Fruit fly (Drosophila melanogaster): Measurements from ENCODE around the gene Act79B.
A peak's percentile ranks its signal among the peaks of the same experiment; 100 is the strongest.

Gene Act79B

dm6 chr3L:21953028-21954016 lies 31.7 kb upstream of the Act79B start:
- TF ChIP-seq br (GFP tag; optimal IDR thresholded peaks at IDR 0.05) = no peak
- TF ChIP-seq Dfd (GFP tag; optimal IDR thresholded peaks at IDR 0.05) = no peak
- no peak for TF ChIP-seq Hnf4 (GFP tag; optimal IDR thresholded peaks at IDR 0.05)
- TF ChIP-seq Mio (GFP tag; optimal IDR thresholded peaks at IDR 0.05) = no peak
- no peak for TF ChIP-seq CG9705 (GFP tag; optimal IDR thresholded peaks at IDR 0.05)
- TF ChIP-seq Abd-B (GFP tag; optimal IDR thresholded peaks at IDR 0.05) = no peak
- TF ChIP-seq fru (GFP tag; optimal IDR thresholded peaks at IDR 0.05) = no peak
- no peak for TF ChIP-seq brk (GFP tag; optimal IDR thresholded peaks at IDR 0.05)
- no peak for TF ChIP-seq N (GFP tag; optimal IDR thresholded peaks at IDR 0.05)
- no peak for TF ChIP-seq HLH106 (tag; optimal IDR thresholded peaks at IDR 0.05)
- no peak for TF ChIP-seq lola (GFP tag; optimal IDR thresholded peaks at IDR 0.05)

dm6 chr3L:21954474-21955321 lies 30.3 kb upstream of the Act79B start, which contains the start of gene CG7458:
TSS of gene CG7458 (plus strand) at chr3L:21955110.
- peak; percentile 5 for TF ChIP-seq ey (GFP tag; optimal IDR thresholded peaks at IDR 0.05)
- TF ChIP-seq brk (GFP tag; optimal IDR thresholded peaks at IDR 0.05) = no peak
- no peak for TF ChIP-seq Sp1 (GFP tag; optimal IDR thresholded peaks at IDR 0.05)
- TF ChIP-seq fru (GFP tag; optimal IDR thresholded peaks at IDR 0.05) = peak; percentile 35
- TF ChIP-seq CrebA (GFP tag; optimal IDR thresholded peaks at IDR 0.05; ENCODE audit: borderline replicate concordance) = no peak
- no peak for TF ChIP-seq tai (GFP tag; optimal IDR thresholded peaks at IDR 0.05)
- peak; percentile 58 for TF ChIP-seq h (GFP tag; optimal IDR thresholded peaks at IDR 0.05)
- TF ChIP-seq Mio (GFP tag; optimal IDR thresholded peaks at IDR 0.05) = no peak
- no peak for TF ChIP-seq Hnf4 (GFP tag; optimal IDR thresholded peaks at IDR 0.05)
- TF ChIP-seq lola (GFP tag; optimal IDR thresholded peaks at IDR 0.05) = no peak
- no peak for TF ChIP-seq CG9705 (GFP tag; optimal IDR thresholded peaks at IDR 0.05)
- no peak for TF ChIP-seq dsf (GFP tag; optimal IDR thresholded peaks at IDR 0.05; ENCODE audit: borderline replicate concordance)
- TF ChIP-seq Rel (GFP tag; optimal IDR thresholded peaks at IDR 0.05) = no peak
- TF ChIP-seq Rel (tag; optimal IDR thresholded peaks at IDR 0.05) = no peak
- peak; percentile 24 for TF ChIP-seq rgr (GFP tag; optimal IDR thresholded peaks at IDR 0.05)
- no peak for TF ChIP-seq N (GFP tag; optimal IDR thresholded peaks at IDR 0.05)
- peak in 1 of 2 experiments; percentile 46 for TF ChIP-seq foxo (GFP tag; optimal IDR thresholded peaks at IDR 0.05)
- peak in 1 of 2 experiments; percentile 13 for TF ChIP-seq dl (GFP tag; optimal IDR thresholded peaks at IDR 0.05; ENCODE audit: insufficient read depth in 1 of 2, partially characterized antibody in 2 of 2)
- TF ChIP-seq pan (optimal IDR thresholded peaks at IDR 0.05) = peak; percentile 52
- no peak for TF ChIP-seq Dfd (GFP tag; optimal IDR thresholded peaks at IDR 0.05)
- peak; percentile 46 for TF ChIP-seq Dif (GFP tag; optimal IDR thresholded peaks at IDR 0.05; ENCODE audit: partially characterized antibody)
- no peak for TF ChIP-seq Jra (GFP tag; optimal IDR thresholded peaks at IDR 0.05)
- no peak for TF ChIP-seq Hr83 (GFP tag; optimal IDR thresholded peaks at IDR 0.05; ENCODE audit: poor library complexity, severe bottlenecking)
- TF ChIP-seq OdsH (GFP tag; optimal IDR thresholded peaks at IDR 0.05) = no peak
- TF ChIP-seq Hr78 (GFP tag; optimal IDR thresholded peaks at IDR 0.05) = no peak
- no peak for TF ChIP-seq Myc (optimal IDR thresholded peaks at IDR 0.05)
- no peak for TF ChIP-seq woc (GFP tag; optimal IDR thresholded peaks at IDR 0.05)
- no peak for TF ChIP-seq dmrt93B (GFP tag; optimal IDR thresholded peaks at IDR 0.05)

dm6 chr3L:21961892-21962518 lies 23.0 kb upstream of the Act79B start, which contains the start of gene Chs2:
TSS of gene Chs2 (plus strand) at chr3L:21962401.
- TF ChIP-seq Jra (GFP tag; optimal IDR thresholded peaks at IDR 0.05) (no peak), dsf (GFP tag; optimal IDR thresholded peaks at IDR 0.05; ENCODE audit: borderline replicate concordance) (no peak), foxo (GFP tag; optimal IDR thresholded peaks at IDR 0.05) (no peak), Mio (GFP tag; optimal IDR thresholded peaks at IDR 0.05) (no peak), psq (GFP tag; optimal IDR thresholded peaks at IDR 0.05) (no peak), Hnf4 (GFP tag; optimal IDR thresholded peaks at IDR 0.05) (no peak), h (GFP tag; optimal IDR thresholded peaks at IDR 0.05) (no peak), CG32264 (GFP tag; optimal IDR thresholded peaks at IDR 0.05) (no peak), Hr78 (GFP tag; optimal IDR thresholded peaks at IDR 0.05) (no peak), sage (GFP tag; optimal IDR thresholded peaks at IDR 0.05) (no peak), woc (GFP tag; optimal IDR thresholded peaks at IDR 0.05) (no peak), sv (GFP tag; optimal IDR thresholded peaks at IDR 0.05) (no peak), N (GFP tag; optimal IDR thresholded peaks at IDR 0.05) (no peak), Hr83 (GFP tag; optimal IDR thresholded peaks at IDR 0.05; ENCODE audit: poor library complexity, severe bottlenecking) (no peak)
